Worm (Caenorhabditis elegans) whole organism, mixed stage, embryonic: Measurements from ENCODE around the gene F49H6.8.

ENCODE experiments used
- M03D4.4 ChIP-seq: sonication (generic microtip); optimal IDR thresholded peaks from 2 replicates; lab custom pipeline; 2017; ENCODE audit warnings: mild to moderate bottlenecking, missing genetic modification characterization, missing compliant biosample characterization
- bed-3 ChIP-seq: fragments of 200-800 bp; sonication (Bioruptor generic); optimal IDR thresholded peaks from 3 replicates; lab custom pipeline; 2018; ENCODE audit warnings: mild to moderate bottlenecking, missing genetic modification characterization, moderate library complexity, missing compliant biosample characterization
- blmp-1 ChIP-seq: fragments of 150-350 bp; optimal IDR thresholded peaks from 2 replicates; lab custom pipeline; 2014; ENCODE audit warnings: missing biosample characterization, missing genetic modification characterization
- ceh-39 ChIP-seq: fragments of 150-350 bp; optimal IDR thresholded peaks from 2 replicates; lab custom pipeline; 2014; ENCODE audit warnings: missing biosample characterization, missing genetic modification characterization
- ceh-43 ChIP-seq: fragments of 200-800 bp; sonication (Bioruptor generic); optimal IDR thresholded peaks from 2 replicates; lab custom pipeline; 2018; ENCODE audit warnings: mild to moderate bottlenecking, missing genetic modification characterization, moderate library complexity, missing compliant biosample characterization
- ceh-83 ChIP-seq: fragments of 200-800 bp; sonication (Bioruptor generic); optimal IDR thresholded peaks from 2 replicates; lab custom pipeline; 2018; ENCODE audit warnings: mild to moderate bottlenecking, missing genetic modification characterization, missing compliant biosample characterization
- ces-1 ChIP-seq: fragments of 150-350 bp; optimal IDR thresholded peaks from 2 replicates; lab custom pipeline; 2014; ENCODE audit warnings: missing biosample characterization, missing genetic modification reagents, missing genetic modification characterization
- cnd-1 ChIP-seq: fragments of 200-800 bp; sonication (Bioruptor generic); optimal IDR thresholded peaks from 2 replicates; lab custom pipeline; 2018; ENCODE audit warnings: mild to moderate bottlenecking, missing genetic modification characterization, missing compliant biosample characterization
- drap-1 ChIP-seq: fragments of 200-800 bp; sonication (Bioruptor generic); optimal IDR thresholded peaks from 3 replicates; lab custom pipeline; 2018; ENCODE audit warnings: mild to moderate bottlenecking, missing genetic modification characterization, missing compliant biosample characterization
- elt-1 ChIP-seq: sonication (generic microtip); optimal IDR thresholded peaks from 2 replicates; lab custom pipeline; 2017; ENCODE audit warnings: missing genetic modification characterization, mild to moderate bottlenecking, missing compliant biosample characterization, antibody characterized with exemption, moderate library complexity, borderline replicate concordance; ENCODE audit not compliant: insufficient read depth
- elt-3 ChIP-seq: fragments of 150-350 bp; optimal IDR thresholded peaks from 2 replicates; lab custom pipeline; 2014; ENCODE audit warnings: missing biosample characterization, missing genetic modification characterization
- flh-1 ChIP-seq: fragments of 200-800 bp; sonication (Bioruptor generic); optimal IDR thresholded peaks from 2 replicates; lab custom pipeline; 2018; ENCODE audit warnings: mild to moderate bottlenecking, missing genetic modification characterization, moderate library complexity, missing compliant biosample characterization
- ham-2 ChIP-seq: fragments of 200-800 bp; sonication (Bioruptor generic); optimal IDR thresholded peaks from 2 replicates; lab custom pipeline; 2018; ENCODE audit warnings: mild to moderate bottlenecking, missing genetic modification characterization, missing compliant biosample characterization
- lin-13 ChIP-seq: fragments of 150-350 bp; optimal IDR thresholded peaks from 2 replicates; lab custom pipeline; 2014; ENCODE audit warnings: missing biosample characterization, missing genetic modification characterization
- lin-32 ChIP-seq: fragments of 200-800 bp; sonication (Bioruptor generic); optimal IDR thresholded peaks from 2 replicates; lab custom pipeline; 2018; ENCODE audit warnings: mild to moderate bottlenecking, missing genetic modification characterization, missing compliant biosample characterization
- lsy-2 ChIP-seq: fragments of 150-350 bp; optimal IDR thresholded peaks from 2 replicates; lab custom pipeline; 2014; ENCODE audit warnings: missing biosample characterization, missing genetic modification characterization
- mab-5 ChIP-seq: fragments of 150-350 bp; optimal IDR thresholded peaks from 2 replicates; lab custom pipeline; 2014; ENCODE audit warnings: missing biosample characterization, missing genetic modification characterization
- mep-1 ChIP-seq: fragments of 150-350 bp; optimal IDR thresholded peaks from 2 replicates; lab custom pipeline; 2017; ENCODE audit warnings: missing biosample characterization, missing genetic modification reagents, missing genetic modification characterization, inconsistent platforms
- mls-2 ChIP-seq: sonication (generic microtip); optimal IDR thresholded peaks from 2 replicates; lab custom pipeline; 2016; ENCODE audit warnings: mild to moderate bottlenecking, missing genetic modification characterization, moderate library complexity, missing compliant biosample characterization
- nhr-12 ChIP-seq: fragments of 150-350 bp; optimal IDR thresholded peaks from 2 replicates; lab custom pipeline; 2014; ENCODE audit warnings: missing biosample characterization, missing genetic modification characterization
- nhr-2 ChIP-seq: fragments of 150-350 bp; optimal IDR thresholded peaks from 2 replicates; lab custom pipeline; 2014; ENCODE audit warnings: missing biosample characterization, missing genetic modification characterization
- nhr-237 ChIP-seq: fragments of 150-350 bp; optimal IDR thresholded peaks from 2 replicates; lab custom pipeline; 2014; ENCODE audit warnings: missing biosample characterization, missing genetic modification characterization
- nhr-28 ChIP-seq: fragments of 150-350 bp; optimal IDR thresholded peaks from 2 replicates; lab custom pipeline; 2014; ENCODE audit warnings: missing biosample characterization, missing genetic modification characterization
- nhr-76 ChIP-seq: sonication (generic microtip); optimal IDR thresholded peaks from 2 replicates; lab custom pipeline; 2017; ENCODE audit warnings: missing biosample characterization, missing genetic modification characterization
- pha-4 ChIP-seq: fragments of 150-350 bp; optimal IDR thresholded peaks from 2 replicates; lab custom pipeline; 2018; ENCODE audit warnings: missing biosample characterization, missing genetic modification reagents, missing genetic modification characterization
- sem-2 ChIP-seq: fragments of 200-800 bp; sonication (Bioruptor generic); optimal IDR thresholded peaks from 2 replicates; lab custom pipeline; 2018; ENCODE audit warnings: mild to moderate bottlenecking, missing genetic modification characterization, missing compliant biosample characterization
- snpc-4 ChIP-seq: fragments of 150-350 bp; optimal IDR thresholded peaks from 2 replicates; lab custom pipeline; 2014; ENCODE audit warnings: missing biosample characterization, missing genetic modification characterization
- sptf-1 ChIP-seq: sonication (generic microtip); optimal IDR thresholded peaks from 2 replicates; lab custom pipeline; 2017; ENCODE audit warnings: mild to moderate bottlenecking, missing genetic modification characterization, moderate library complexity, missing compliant biosample characterization
- tbx-8 ChIP-seq: fragments of 200-800 bp; sonication (Bioruptor generic); optimal IDR thresholded peaks from 2 replicates; lab custom pipeline; 2018; ENCODE audit warnings: mild to moderate bottlenecking, missing genetic modification characterization, moderate library complexity, missing compliant biosample characterization
- unc-120 ChIP-seq: sonication (generic microtip); optimal IDR thresholded peaks from 2 replicates; lab custom pipeline; 2017; ENCODE audit warnings: missing genetic modification characterization, missing compliant biosample characterization; ENCODE audit not compliant: poor library complexity, severe bottlenecking
- unc-39 ChIP-seq: fragments of 150-350 bp; optimal IDR thresholded peaks from 2 replicates; lab custom pipeline; 2014; ENCODE audit warnings: missing biosample characterization, missing genetic modification characterization
- unc-62 ChIP-seq: fragments of 150-350 bp; optimal IDR thresholded peaks from 2 replicates; lab custom pipeline; 2014; ENCODE audit warnings: missing biosample characterization, missing genetic modification reagents, missing genetic modification characterization
- zip-8 ChIP-seq: fragments of 150-350 bp; optimal IDR thresholded peaks from 2 replicates; lab custom pipeline; 2014; ENCODE audit warnings: missing biosample characterization, missing genetic modification characterization
- ztf-11 ChIP-seq: fragments of 150-350 bp; optimal IDR thresholded peaks from 2 replicates; lab custom pipeline; 2014; ENCODE audit warnings: missing biosample characterization, missing genetic modification characterization

The F49H6.8 gene

DNA sequence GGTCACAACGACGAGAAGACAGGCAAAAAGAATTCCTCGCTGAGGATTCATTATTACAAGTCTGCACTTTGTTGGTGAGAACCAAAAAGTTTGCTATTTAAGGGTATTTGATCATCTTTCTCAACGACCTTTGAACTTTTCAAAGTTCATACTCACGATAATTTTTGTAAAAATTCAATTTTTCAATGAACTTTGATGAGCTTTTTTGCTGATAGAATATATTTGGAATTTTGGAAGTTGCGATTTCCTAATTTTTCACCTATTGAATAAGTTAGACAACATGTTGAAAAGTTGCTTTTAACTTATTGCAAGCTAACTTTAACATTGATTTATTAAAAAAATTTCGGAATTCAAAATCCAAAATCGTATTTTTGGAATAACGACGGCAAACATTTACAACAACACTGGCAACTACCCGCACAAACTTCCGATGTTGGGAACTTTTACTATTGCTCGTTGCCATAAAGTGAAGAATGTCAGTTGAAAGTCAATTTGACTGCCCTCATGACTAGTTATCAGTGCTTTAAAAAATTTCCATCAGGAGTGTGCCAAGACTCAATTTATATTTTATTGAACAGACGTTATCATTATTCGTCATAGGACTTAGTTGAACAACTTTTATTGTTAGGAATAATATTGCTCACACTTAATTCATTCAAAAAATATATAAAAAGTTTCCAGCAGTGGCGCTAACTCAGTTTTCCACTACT lies at the start of gene F49H6.8, which contains the start of gene F49H6.5:
F49H6.8 (minus strand) TSS at position 51 of the 710 bp plus-strand sequence.
F49H6.5 (plus strand) TSS at position 629 of the 710 bp plus-strand sequence.
- TF ChIP-seq drap-1 (GFP tag; lab: Kevin White, UChicago) (no peak), ceh-39 (tag; lab: Kevin White, UChicago) (no peak), tbx-8 (GFP tag; lab: Kevin White, UChicago) (no peak), mab-5 (tag; lab: Kevin White, UChicago) (no peak), sptf-1 (tag; lab: Kevin White, UChicago) (no peak), pha-4 (no peak), sem-2 (GFP tag; lab: Kevin White, UChicago) (no peak), mls-2 (no peak), lin-13 (tag; lab: Kevin White, UChicago) (no peak), unc-62 (GFP tag; lab: Kevin White, UChicago) (no peak), lin-32 (no peak), M03D4.4 (no peak), lsy-2 (tag; lab: Kevin White, UChicago) (no peak), ceh-43 (GFP tag; lab: Kevin White, UChicago) (no peak)
- TF ChIP-seq, all 35 proteins: peak for 0

DNA sequence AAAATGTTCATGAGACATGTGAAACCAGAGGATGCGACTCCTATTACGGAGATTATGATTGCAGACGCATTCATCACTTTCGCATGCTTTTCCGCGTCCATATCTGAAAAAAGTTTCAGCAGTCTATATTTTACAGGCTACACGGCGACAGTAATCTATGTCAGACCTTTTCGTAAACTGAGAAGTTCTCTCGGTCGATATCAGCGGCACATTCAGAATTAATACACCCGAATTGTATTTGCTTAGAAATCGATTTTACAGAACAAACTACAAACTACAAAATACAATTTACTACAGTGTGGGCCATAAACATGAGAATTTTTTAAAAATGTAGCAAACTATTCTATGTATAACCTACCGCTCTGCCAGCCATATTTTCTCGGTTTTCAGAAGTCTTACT lies 49.1 kb upstream of the F49H6.8 start, which contains the start of gene srbc-14:
srbc-14 (minus strand) TSS at position 101 of the 400 bp plus-strand sequence.
- TF ChIP-seq tbx-8 (GFP tag; lab: Kevin White, UChicago) (no peak), unc-120 (no peak), unc-39 (tag; lab: Kevin White, UChicago) (no peak), lin-13 (tag; lab: Kevin White, UChicago) (no peak), nhr-237 (no peak), flh-1 (no peak), ceh-83 (no peak), sptf-1 (tag; lab: Kevin White, UChicago) (no peak), nhr-2 (tag; lab: Kevin White, UChicago) (no peak), ham-2 (GFP tag; lab: Kevin White, UChicago) (no peak), nhr-28 (tag; lab: Kevin White, UChicago) (no peak), nhr-12 (no peak), M03D4.4 (no peak), elt-3 (tag; lab: Kevin White, UChicago) (no peak), ceh-43 (GFP tag; lab: Kevin White, UChicago) (no peak)

DNA sequence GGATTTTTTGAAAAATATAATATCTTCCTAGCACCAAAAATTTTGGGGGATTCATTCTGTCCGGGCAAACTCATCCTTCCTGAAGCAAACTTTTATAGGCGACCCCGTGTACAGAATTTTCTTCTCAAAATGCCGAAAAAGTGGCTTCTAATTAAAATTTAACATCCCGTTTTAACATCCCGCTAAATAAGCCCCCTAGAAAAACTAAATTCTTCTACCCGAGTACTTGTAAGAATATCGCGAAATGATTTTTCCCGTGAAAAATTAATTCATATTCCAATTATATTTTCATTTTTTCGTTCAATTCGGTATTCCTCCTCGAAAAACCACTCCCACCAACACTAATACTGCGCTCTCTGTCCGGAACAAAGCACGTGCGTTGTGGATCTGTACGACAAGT lies 46.4 kb upstream of the F49H6.8 start, which contains the start of gene T05E12.8:
T05E12.8 (plus strand) TSS at position 301 of the 400 bp plus-strand sequence.
- TF ChIP-seq nhr-2 (tag; lab: Kevin White, UChicago) (no peak), bed-3 (GFP tag; lab: Kevin White, UChicago) (no peak), flh-1 (no peak), zip-8 (tag; lab: Kevin White, UChicago) (no peak), ztf-11 (no peak), nhr-28 (tag; lab: Kevin White, UChicago) (no peak), lin-32 (no peak), mep-1 (tag; lab: Kevin White, UChicago) (no peak), blmp-1 (tag; lab: Kevin White, UChicago) (no peak), snpc-4 (tag; lab: Kevin White, UChicago) (no peak), sptf-1 (tag; lab: Kevin White, UChicago) (no peak), sem-2 (GFP tag; lab: Kevin White, UChicago) (no peak), nhr-76 (no peak)

DNA sequence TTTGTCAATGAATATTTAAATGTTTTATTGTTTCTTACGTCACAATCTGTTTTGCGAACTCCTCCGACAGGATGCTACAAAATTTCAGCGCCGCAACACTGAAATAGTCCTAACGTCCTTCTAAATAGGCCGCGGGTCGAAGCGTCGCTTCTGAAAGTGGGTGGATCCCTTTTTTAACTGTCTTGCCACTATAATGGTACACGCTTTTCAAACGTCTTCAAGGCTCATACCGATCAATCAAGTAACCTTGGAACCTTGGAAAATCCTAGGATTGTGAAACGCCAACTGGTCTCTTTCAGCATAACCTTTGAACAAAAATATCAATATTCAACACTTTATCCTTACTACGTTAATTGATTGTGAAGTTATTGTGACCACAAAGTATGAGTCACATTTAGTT lies 44.2 kb upstream of the F49H6.8 start:
- TF ChIP-seq cnd-1 (no peak), flh-1 (no peak), tbx-8 (GFP tag; lab: Kevin White, UChicago) (no peak), lsy-2 (tag; lab: Kevin White, UChicago) (no peak), nhr-28 (tag; lab: Kevin White, UChicago) (no peak), mab-5 (tag; lab: Kevin White, UChicago) (no peak), unc-62 (GFP tag; lab: Kevin White, UChicago) (no peak), ceh-83 (no peak), pha-4 (no peak), bed-3 (GFP tag; lab: Kevin White, UChicago) (no peak), lin-13 (tag; lab: Kevin White, UChicago) (no peak), elt-1 (no peak), nhr-237 (no peak), ceh-43 (GFP tag; lab: Kevin White, UChicago) (no peak), mls-2 (no peak), zip-8 (tag; lab: Kevin White, UChicago) (no peak), ceh-39 (tag; lab: Kevin White, UChicago) (no peak), blmp-1 (tag; lab: Kevin White, UChicago) (no peak), ces-1 (GFP tag; lab: Kevin White, UChicago) (no peak), nhr-2 (tag; lab: Kevin White, UChicago) (no peak)
